Fruit fly (Drosophila melanogaster): ENCODE results near the gene CG10472.

DNA sequence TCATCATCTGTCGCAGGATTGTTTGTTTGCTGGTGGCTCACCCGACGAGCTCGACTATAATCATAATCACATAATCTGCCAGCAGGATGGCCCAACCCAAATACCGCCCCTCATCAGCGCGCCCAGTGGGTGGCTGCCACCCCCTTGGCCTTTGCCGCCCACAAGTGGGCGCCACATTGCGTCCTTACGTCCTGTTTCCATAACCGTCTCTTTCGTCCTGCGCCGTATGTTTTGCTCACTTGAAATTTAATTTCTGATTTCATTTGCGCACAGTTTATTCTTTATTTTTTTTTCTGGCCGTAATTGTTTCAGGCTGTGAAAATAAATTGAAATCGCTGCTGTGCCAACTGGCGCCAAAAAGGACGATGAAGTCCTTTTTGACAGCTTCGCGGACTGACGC, 42.7 kb upstream of the CG10472 start:
- TF ChIP-seq Neu2 (GFP tag; optimal IDR thresholded peaks at IDR 0.05; ENCODE audit: borderline replicate concordance) (no peak), CG11398 (GFP tag; optimal IDR thresholded peaks at IDR 0.05) (no peak), CG34422 (GFP tag; IDR thresholded peaks at IDR 0.05) (no peak), Ets97D (GFP tag; optimal IDR thresholded peaks at IDR 0.05) (no peak), CG8765 (GFP tag; IDR thresholded peaks at IDR 0.05) (no peak), gce (GFP tag; IDR thresholded peaks at IDR 0.05) (no peak), E2f1 (GFP tag; IDR thresholded peaks at IDR 0.05) (no peak), hbn (GFP tag; IDR thresholded peaks at IDR 0.05; ENCODE audit: partially characterized antibody) (no peak), emc (GFP tag; optimal IDR thresholded peaks at IDR 0.05) (no peak), disco-r (GFP tag; optimal IDR thresholded peaks at IDR 0.05) (no peak), btn (GFP tag; optimal IDR thresholded peaks at IDR 0.05) (no peak), tin (GFP tag; optimal IDR thresholded peaks at IDR 0.05) (no peak), CG11456 (GFP tag; IDR thresholded peaks at IDR 0.05) (no peak)

All from whole organism, embryonic.